Worm (Caenorhabditis elegans) whole organism, L3 larva: ENCODE measurements around the gene R07E5.5.
A peak's percentile ranks its signal among the peaks of the same experiment; 100 is the strongest.

Experiments used
- R02D3.7 ChIP-seq: fragments of 150-350 bp; optimal IDR thresholded peaks from 2 replicates; lab custom pipeline; 2014; ENCODE audit warnings: missing biosample characterization, missing genetic modification characterization
- ZK546.5 ChIP-seq: sonication (generic microtip); optimal IDR thresholded peaks from 2 replicates; lab custom pipeline; 2017; ENCODE audit warnings: missing biosample characterization, missing genetic modification characterization
- ama-1 ChIP-seq: fragments of 150-350 bp; optimal IDR thresholded peaks from 2 replicates; lab custom pipeline; 2018
- egl-27 ChIP-seq: sonication (generic microtip); optimal IDR thresholded peaks from 4 replicates; lab custom pipeline; 2017; ENCODE audit warnings: missing biosample characterization, missing genetic modification reagents, missing genetic modification characterization
- egl-5 ChIP-seq: fragments of 150-350 bp; optimal IDR thresholded peaks from 2 replicates; lab custom pipeline; 2017; ENCODE audit warnings: missing biosample characterization, missing genetic modification reagents, missing genetic modification characterization, inconsistent platforms
- elt-1 ChIP-seq: fragments of 150-350 bp; optimal IDR thresholded peaks from 2 replicates; lab custom pipeline; 2014; ENCODE audit warnings: missing biosample characterization, missing genetic modification characterization
- elt-2 ChIP-seq: sonication (generic microtip); optimal IDR thresholded peaks from 2 replicates; lab custom pipeline; 2016; ENCODE audit warnings: missing genetic modification reagents, mild to moderate bottlenecking, missing genetic modification characterization, missing compliant biosample characterization
- fkh-10 ChIP-seq: sonication (generic microtip); optimal IDR thresholded peaks from 2 replicates; lab custom pipeline; 2017; ENCODE audit warnings: missing biosample characterization, missing genetic modification reagents, missing genetic modification characterization
- fos-1 ChIP-seq: fragments of 150-350 bp; optimal IDR thresholded peaks from 2 replicates; lab custom pipeline; 2014; ENCODE audit warnings: missing biosample characterization, missing genetic modification characterization
- lin-15B ChIP-seq: fragments of 150-350 bp; optimal IDR thresholded peaks from 2 replicates; lab custom pipeline; 2014; ENCODE audit warnings: missing biosample characterization, missing genetic modification characterization
- lsy-12 ChIP-seq: sonication (generic microtip); optimal IDR thresholded peaks from 2 replicates; lab custom pipeline; 2016; ENCODE audit warnings: mild to moderate bottlenecking, missing genetic modification characterization, missing compliant biosample characterization
- nfya-1 ChIP-seq: sonication (generic microtip); optimal IDR thresholded peaks from 2 replicates; lab custom pipeline; 2017; ENCODE audit warnings: missing genetic modification characterization, mild to moderate bottlenecking, missing compliant biosample characterization, antibody characterized with exemption, moderate library complexity; ENCODE audit not compliant: insufficient read depth
- nhr-12 ChIP-seq: fragments of 150-350 bp; optimal IDR thresholded peaks from 2 replicates; lab custom pipeline; 2014; ENCODE audit warnings: missing biosample characterization, missing genetic modification characterization
- nhr-23 ChIP-seq: fragments of 150-350 bp; optimal IDR thresholded peaks from 2 replicates; lab custom pipeline; 2014; ENCODE audit warnings: missing biosample characterization, missing genetic modification reagents, missing genetic modification characterization
- nhr-25 ChIP-seq: sonication (generic microtip); optimal IDR thresholded peaks from 2 replicates; lab custom pipeline; 2017; ENCODE audit warnings: missing biosample characterization, missing genetic modification characterization
- nhr-43 ChIP-seq: sonication (generic microtip); optimal IDR thresholded peaks from 2 replicates; lab custom pipeline; 2016; ENCODE audit warnings: mild to moderate bottlenecking, missing genetic modification characterization, missing compliant biosample characterization; ENCODE audit not compliant: poor library complexity, severe bottlenecking
- nhr-67 ChIP-seq: fragments of 150-350 bp; optimal IDR thresholded peaks from 2 replicates; lab custom pipeline; 2014; ENCODE audit warnings: missing biosample characterization, missing genetic modification characterization
- nhr-76 ChIP-seq: fragments of 150-350 bp; sonication (generic microtip); optimal IDR thresholded peaks from 5 replicates; lab custom pipeline; 2014; ENCODE audit warnings: missing biosample characterization, missing genetic modification characterization
- nhr-77 ChIP-seq: fragments of 150-350 bp; optimal IDR thresholded peaks from 2 replicates; lab custom pipeline; 2014; ENCODE audit warnings: missing biosample characterization, missing genetic modification characterization
- pha-4 ChIP-seq: fragments of 150-350 bp; optimal IDR thresholded peaks from 2 replicates; lab custom pipeline; 2014; ENCODE audit warnings: missing biosample characterization, missing genetic modification reagents, missing genetic modification characterization
- pqm-1 ChIP-seq: fragments of 150-350 bp; optimal IDR thresholded peaks from 2 replicates; lab custom pipeline; 2017; ENCODE audit warnings: missing biosample characterization, missing genetic modification characterization, inconsistent platforms
- sea-2 ChIP-seq: fragments of 150-350 bp; sonication (generic microtip); optimal IDR thresholded peaks from 4 replicates; lab custom pipeline; 2014; ENCODE audit warnings: missing biosample characterization, missing genetic modification reagents, missing genetic modification characterization
- snpc-4 ChIP-seq: fragments of 150-350 bp; optimal IDR thresholded peaks from 2 replicates; lab custom pipeline; 2014; ENCODE audit warnings: missing biosample characterization, missing genetic modification characterization
- tbx-2 ChIP-seq: sonication (generic microtip); optimal IDR thresholded peaks from 2 replicates; lab custom pipeline; 2016; ENCODE audit warnings: mild to moderate bottlenecking, missing genetic modification characterization, missing compliant biosample characterization
- unc-62 ChIP-seq: fragments of 150-350 bp; sonication (generic microtip); optimal IDR thresholded peaks from 4 replicates; lab custom pipeline; 2014; ENCODE audit warnings: missing biosample characterization, missing genetic modification reagents, missing genetic modification characterization
- zag-1 ChIP-seq: fragments of 150-350 bp; optimal IDR thresholded peaks from 2 replicates; lab custom pipeline; 2014; ENCODE audit warnings: missing biosample characterization, missing genetic modification characterization
- ztf-4 ChIP-seq: fragments of 150-350 bp; optimal IDR thresholded peaks from 2 replicates; lab custom pipeline; 2014; ENCODE audit warnings: missing biosample characterization, missing genetic modification characterization

The R07E5.5 gene

DNA sequence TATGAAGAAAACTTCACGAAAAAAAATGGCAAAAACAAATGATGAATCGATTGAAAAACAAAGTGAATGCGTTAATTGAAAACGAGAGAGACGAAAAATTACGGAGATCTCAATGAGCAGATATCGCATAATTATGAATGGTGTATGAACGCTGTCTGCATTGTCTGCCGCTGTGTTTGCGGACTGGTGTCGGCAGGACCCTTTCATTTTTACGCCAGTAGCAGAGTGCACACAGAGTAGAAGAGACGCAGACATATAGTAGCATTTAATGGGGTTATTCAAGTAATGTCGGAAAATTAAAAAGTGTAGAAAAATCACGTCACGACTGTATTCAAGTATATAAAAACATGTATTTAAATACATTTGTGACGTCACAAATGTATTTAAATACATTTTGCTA lies 16.4 kb upstream of the R07E5.5 start:
- TF ChIP-seq lin-15B (tag; lab: Kevin White, UChicago) (peak; percentile 37), pha-4 (no peak), nhr-67 (tag; lab: Kevin White, UChicago) (no peak), egl-5 (tag; lab: Kevin White, UChicago) (peak; percentile 31), lsy-12 (tag; lab: Kevin White, UChicago) (no peak), elt-2 (tag; lab: Kevin White, UChicago) (no peak), snpc-4 (tag; lab: Kevin White, UChicago) (peak; percentile 27), ZK546.5 (tag; lab: Kevin White, UChicago) (no peak), nfya-1 (peak; percentile 49), nhr-77 (tag; lab: Kevin White, UChicago) (no peak)

DNA sequence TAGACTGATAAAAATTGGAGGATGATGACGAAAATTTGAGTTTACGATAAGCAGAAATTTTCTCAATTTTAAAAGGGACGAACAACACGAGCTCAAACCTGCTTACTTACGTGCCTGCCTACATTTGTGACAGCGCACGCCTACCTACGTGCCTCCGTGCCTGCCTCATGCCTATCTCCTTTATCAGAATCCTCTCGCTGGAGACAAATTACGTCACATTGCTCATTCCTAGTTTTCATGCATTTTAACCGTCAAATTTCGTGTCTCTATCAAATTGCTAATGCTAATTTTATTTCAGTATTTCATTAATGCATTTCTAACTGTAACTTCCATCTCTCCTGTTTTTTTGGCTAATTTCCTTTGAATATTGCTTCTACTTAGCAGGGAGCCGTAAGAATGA lies 15.9 kb upstream of the R07E5.5 start, which contains the start of gene pals-27:
Gene pals-27, plus strand, starts transcription at position 301 of the 400 bp plus-strand sequence.
- no peak for TF ChIP-seq R02D3.7 (tag; lab: Kevin White, UChicago)
- TF ChIP-seq ztf-4, result no peak
- TF ChIP-seq egl-5 (tag; lab: Kevin White, UChicago), result no peak
- TF ChIP-seq nhr-67 (tag; lab: Kevin White, UChicago), result no peak
- TF ChIP-seq ama-1 (lab: Kevin White, UChicago), result no peak
- TF ChIP-seq unc-62 (GFP tag; lab: Kevin White, UChicago), result no peak
- TF ChIP-seq ZK546.5 (tag; lab: Kevin White, UChicago), result no peak
- TF ChIP-seq elt-2 (tag; lab: Kevin White, UChicago), result no peak
- no peak for TF ChIP-seq fkh-10 (GFP tag; lab: Kevin White, UChicago)
- no peak for TF ChIP-seq nhr-12 (tag; lab: Kevin White, UChicago)
- no peak for TF ChIP-seq pqm-1
- no peak for TF ChIP-seq tbx-2 (tag; lab: Kevin White, UChicago)
- no peak for TF ChIP-seq lin-15B (tag; lab: Kevin White, UChicago)
- no peak for TF ChIP-seq lsy-12 (tag; lab: Kevin White, UChicago)
- no peak for TF ChIP-seq egl-27 (tag; lab: Kevin White, UChicago)

DNA sequence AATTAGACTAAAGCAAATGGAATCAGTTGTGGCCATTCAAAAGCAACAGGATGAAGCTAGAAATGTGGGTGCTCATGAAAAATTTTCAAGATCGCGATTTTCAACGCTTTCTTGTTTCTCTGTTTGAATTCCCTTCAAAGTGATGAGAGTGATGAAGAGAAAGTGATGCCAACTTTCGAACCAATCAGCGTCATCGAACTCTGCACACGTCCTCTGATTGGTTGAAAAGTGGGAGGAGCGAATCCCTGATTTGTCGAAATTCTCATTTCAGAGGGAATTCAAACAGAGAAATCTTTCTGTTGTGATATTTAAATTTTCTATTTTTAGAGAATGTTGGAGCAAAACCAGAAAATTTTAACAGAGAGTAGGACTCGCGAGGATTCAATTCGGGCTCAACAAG lies 15.1 kb upstream of the R07E5.5 start:
- no peak for TF ChIP-seq pqm-1
- peak; percentile 71 for TF ChIP-seq nfya-1
- TF ChIP-seq sea-2 (GFP tag; lab: Kevin White, UChicago), result no peak
- TF ChIP-seq nhr-76 (tag; lab: Kevin White, UChicago), result no peak
- no peak for TF ChIP-seq nhr-23 (tag; lab: Kevin White, UChicago)
- TF ChIP-seq, all 47 proteins: peak for 1

DNA sequence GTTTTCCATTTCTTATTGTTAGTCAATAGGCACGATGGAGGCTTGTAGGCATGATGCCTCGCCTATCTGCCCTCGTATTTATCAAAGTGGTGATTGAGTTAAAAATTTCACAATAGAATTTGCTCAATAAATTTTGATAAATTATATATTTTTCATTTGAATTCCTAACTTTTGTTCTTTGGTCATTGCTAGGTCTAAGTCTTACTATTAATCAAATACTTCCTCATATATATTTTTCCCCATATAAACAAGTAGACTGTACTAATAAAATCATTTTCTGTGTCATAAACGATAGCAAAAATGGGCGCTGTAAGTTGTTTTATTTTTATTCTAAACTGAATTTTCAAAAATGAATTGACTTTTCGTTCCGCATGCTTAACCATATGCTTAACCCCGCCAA lies 12.7 kb upstream of the R07E5.5 start, which contains the start of gene pals-28:
Gene pals-28, plus strand, starts transcription at position 301 of the 400 bp plus-strand sequence.
- no peak for TF ChIP-seq nhr-23 (tag; lab: Kevin White, UChicago)
- no peak for TF ChIP-seq ztf-4

ce11 chrIII:4390421-4390820 lies 6.8 kb upstream of the R07E5.5 start:
- TF ChIP-seq fos-1 (tag; lab: Kevin White, UChicago) (no peak), zag-1 (tag; lab: Kevin White, UChicago) (no peak), R02D3.7 (tag; lab: Kevin White, UChicago) (no peak), elt-1 (tag; lab: Kevin White, UChicago) (no peak), nhr-25 (tag; lab: Kevin White, UChicago) (peak; percentile 11), nhr-43 (no peak), ama-1 (lab: Kevin White, UChicago) (no peak), sea-2 (GFP tag; lab: Kevin White, UChicago) (no peak)

- no peak for TF ChIP-seq nhr-77 (tag; lab: Kevin White, UChicago)
- TF ChIP-seq snpc-4 (tag; lab: Kevin White, UChicago), result no peak
- TF ChIP-seq sea-2 (GFP tag; lab: Kevin White, UChicago), result no peak
- TF ChIP-seq nhr-25 (tag; lab: Kevin White, UChicago), result peak; percentile 48
Measured at ce11 chrIII:4391319-4391718, 5.9 kb upstream of the R07E5.5 start.

DNA sequence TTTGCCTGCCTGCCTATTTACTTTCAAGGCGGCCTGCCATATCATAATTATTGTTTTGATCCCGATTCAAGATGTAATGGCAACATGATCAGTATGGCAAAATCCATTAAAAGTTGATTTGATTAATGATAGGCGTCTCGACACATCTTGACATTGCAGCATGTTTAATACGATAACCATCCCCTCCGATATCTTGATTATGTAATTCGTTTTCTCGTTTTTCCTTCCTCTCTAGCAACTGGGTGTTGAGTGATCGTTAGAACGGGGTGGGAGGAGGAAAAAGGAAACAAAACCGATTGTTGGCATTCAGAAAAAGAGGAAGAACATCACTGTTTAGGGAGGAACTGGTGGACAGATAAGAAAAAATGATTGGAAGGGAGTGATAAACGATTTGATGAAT lies 5.3 kb upstream of the R07E5.5 start:
- no peak for TF ChIP-seq pqm-1
- peak; percentile 67 for TF ChIP-seq elt-1 (tag; lab: Kevin White, UChicago)
